Worm (Caenorhabditis elegans) whole organism, early embryonic: ENCODE measurements around the gene ceh-14.

Source experiments
- aly-1 ChIP-seq: sonication (generic microtip); optimal IDR thresholded peaks from 2 replicates; lab custom pipeline; 2016; ENCODE audit warnings: missing genetic modification characterization, missing compliant biosample characterization
- ama-1 ChIP-seq: fragments of 150-350 bp; optimal IDR thresholded peaks from 2 replicates; lab custom pipeline; 2014
- hmbx-1 ChIP-seq: sonication (generic microtip); optimal IDR thresholded peaks from 2 replicates; lab custom pipeline; 2016; ENCODE audit warnings: mild to moderate bottlenecking, missing genetic modification characterization, missing compliant biosample characterization
- hmg-4 ChIP-seq: fragments of 200-800 bp; sonication (Bioruptor generic); optimal IDR thresholded peaks from 2 replicates; lab custom pipeline; 2018; ENCODE audit warnings: mild to moderate bottlenecking, missing genetic modification characterization, missing compliant biosample characterization
- hnd-1 ChIP-seq: sonication (generic microtip); optimal IDR thresholded peaks from 2 replicates; lab custom pipeline; 2016; ENCODE audit warnings: missing genetic modification characterization, missing compliant biosample characterization
- sea-1 ChIP-seq: fragments of 200-800 bp; sonication (Bioruptor generic); conservative IDR thresholded peaks from 2 replicates; pipeline ENCODE4 v1.3.6; 2022; ENCODE audit warnings: missing genetic modification characterization, missing compliant biosample characterization

- peak; percentile 83 for TF ChIP-seq hmg-4 (GFP tag; lab: Kevin White, UChicago)
- no peak for TF ChIP-seq hnd-1
- no peak for TF ChIP-seq aly-1 (tag; lab: Kevin White, UChicago)
- TF ChIP-seq ama-1 (lab: Kevin White, UChicago) = no peak
- TF ChIP-seq hmbx-1 (tag; lab: Kevin White, UChicago) = no peak
- peak; percentile 71 for TF ChIP-seq sea-1
Measured at ce11 chrX:7500970-7501369, 31.6 kb downstream of the ceh-14 start, which contains the start of gene uggt-1.
